Fruit fly (Drosophila melanogaster) whole organism, prepupa: Measurements from ENCODE around the gene Eig71Ei.

Experiments
- CG11762 ChIP-seq: fragments of 200-800 bp; sonication (Bioruptor generic); optimal IDR thresholded peaks from 3 replicates; lab custom pipeline; 2016; ENCODE audit warnings: missing biosample characterization, missing genetic modification characterization; ENCODE audit not compliant: insufficient read depth
- CG1621 ChIP-seq: fragments of 200-800 bp; sonication (Bioruptor generic); optimal IDR thresholded peaks from 3 replicates; lab custom pipeline; 2018; ENCODE audit warnings: missing biosample characterization, mild to moderate bottlenecking, missing genetic modification characterization
- CG6854 ChIP-seq: fragments of 200-800 bp; sonication (Bioruptor generic); optimal IDR thresholded peaks from 2 replicates; lab custom pipeline; 2017; ENCODE audit warnings: missing biosample characterization, mild to moderate bottlenecking, missing genetic modification characterization
- CG7368 ChIP-seq: fragments of 200-800 bp; sonication (Bioruptor generic); optimal IDR thresholded peaks from 3 replicates; lab custom pipeline; 2016; ENCODE audit warnings: missing biosample characterization, missing genetic modification characterization
- CG8119 ChIP-seq: fragments of 200-800 bp; sonication (Bioruptor generic); IDR thresholded peaks from 3 replicates; pipeline ENCODE4 v1.3.6; 2022; ENCODE audit warnings: missing biosample characterization, missing genetic modification characterization
- Ets21C ChIP-seq: fragments of 200-800 bp; sonication (Bioruptor generic); optimal IDR thresholded peaks from 3 replicates; lab custom pipeline; 2016; ENCODE audit warnings: missing biosample characterization, missing genetic modification characterization
- Lpt ChIP-seq: fragments of 200-800 bp; sonication (Bioruptor generic); optimal IDR thresholded peaks from 3 replicates; lab custom pipeline; 2016; ENCODE audit warnings: missing biosample characterization, missing genetic modification characterization
- OdsH ChIP-seq: fragments of 200-800 bp; sonication (Bioruptor generic); optimal IDR thresholded peaks from 3 replicates; lab custom pipeline; 2016; ENCODE audit warnings: missing biosample characterization, missing genetic modification characterization
- Sox15 ChIP-seq: fragments of 200-800 bp; sonication (Bioruptor generic); optimal IDR thresholded peaks from 3 replicates; lab custom pipeline; 2016; ENCODE audit warnings: missing biosample characterization, missing genetic modification characterization
- dac ChIP-seq: fragments of 200-800 bp; sonication (Bioruptor generic); optimal IDR thresholded peaks from 2 replicates; lab custom pipeline; 2017; ENCODE audit warnings: missing biosample characterization, mild to moderate bottlenecking, missing genetic modification characterization
- pdm3 ChIP-seq: fragments of 200-800 bp; sonication (Bioruptor generic); optimal IDR thresholded peaks from 3 replicates; lab custom pipeline; 2016; ENCODE audit warnings: missing biosample characterization, missing genetic modification characterization
- topi ChIP-seq: fragments of 200-800 bp; sonication (Bioruptor generic); optimal IDR thresholded peaks from 3 replicates; lab custom pipeline; 2016; ENCODE audit warnings: missing biosample characterization, missing genetic modification characterization
- vri ChIP-seq: fragments of 200-800 bp; sonication (Bioruptor generic); optimal IDR thresholded peaks from 3 replicates; lab custom pipeline; 2016; ENCODE audit warnings: missing biosample characterization, mild to moderate bottlenecking, missing genetic modification characterization

DNA sequence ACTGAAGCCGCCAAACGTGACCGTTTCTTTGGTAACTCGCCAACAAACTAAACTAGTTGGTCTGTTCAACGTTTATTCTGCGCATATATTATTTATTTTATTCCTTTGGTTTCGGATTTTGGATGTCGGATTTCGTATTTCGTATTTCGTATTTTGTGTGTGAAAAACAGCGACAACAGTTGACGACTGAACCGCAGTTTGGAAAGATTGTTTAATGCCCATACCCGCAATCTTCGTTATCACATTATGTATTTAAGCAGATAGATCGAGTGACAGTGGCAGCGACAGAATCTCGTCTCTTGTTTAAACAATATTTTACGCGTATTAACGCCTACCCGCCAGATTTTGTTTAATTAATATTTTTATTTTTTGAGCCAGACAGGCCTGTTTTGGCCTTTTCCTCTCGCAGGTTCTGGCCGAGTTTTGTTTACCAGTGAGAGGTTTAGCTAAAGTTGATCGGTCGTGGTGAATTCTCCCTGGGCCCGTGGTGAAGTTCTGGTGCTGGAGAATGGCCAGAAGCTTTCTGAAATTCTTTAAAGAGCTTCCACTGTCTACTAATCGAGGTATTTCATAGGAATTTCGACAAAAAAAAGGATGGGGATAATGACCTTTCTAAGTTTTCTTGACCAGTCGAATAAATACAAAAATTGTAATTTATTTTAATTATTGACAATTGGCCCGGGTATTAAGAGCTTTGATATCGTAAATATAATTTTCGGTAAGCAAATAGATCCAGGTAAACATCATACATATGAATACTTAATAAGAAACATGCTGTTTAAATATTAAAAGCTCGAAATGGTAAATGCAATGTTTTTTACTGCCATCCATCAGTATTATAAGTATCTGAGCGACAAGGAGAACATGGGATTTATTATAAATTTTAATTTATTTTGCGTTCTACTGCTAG is 11.5 kb upstream of the Eig71Ei start, which contains the start of the genes comm3 and CG43083:
- no peak for TF ChIP-seq CG11762 (GFP tag; lab: Kevin White, UChicago)
- TF ChIP-seq CG8119 (GFP tag; lab: Robert Waterston, UW) = no peak
- no peak for TF ChIP-seq Lpt
- TF ChIP-seq Ets21C = no peak
- TF ChIP-seq vri (GFP tag; lab: Kevin White, UChicago) = no peak
- no peak for TF ChIP-seq OdsH (GFP tag; lab: Kevin White, UChicago)
- TF ChIP-seq pdm3 (GFP tag; lab: Kevin White, UChicago) = no peak
- no peak for TF ChIP-seq CG6854 (GFP tag; lab: Kevin White, UChicago)
- TF ChIP-seq Sox15 = no peak
- TF ChIP-seq CG7368 (GFP tag; lab: Kevin White, UChicago) = no peak
- no peak for TF ChIP-seq topi (GFP tag; lab: Kevin White, UChicago)
- TF ChIP-seq dac (GFP tag; lab: Kevin White, UChicago) = no peak
- no peak for TF ChIP-seq CG1621 (tag; lab: Kevin White, UChicago)
